Worm (Caenorhabditis elegans) whole organism, late embryonic: ENCODE data around the gene sre-26.

Experiments used
- ceh-45 ChIP-seq: fragments of 200-800 bp; sonication (Bioruptor generic); IDR thresholded peaks from 2 replicates; pipeline ENCODE4 v1.3.6; 2022; ENCODE audit warnings: missing genetic modification reagents, missing genetic modification characterization, missing compliant biosample characterization
- dmd-4 ChIP-seq: sonication (generic microtip); optimal IDR thresholded peaks from 2 replicates; lab custom pipeline; 2016; ENCODE audit warnings: borderline replicate concordance, missing genetic modification characterization, missing compliant biosample characterization
- fkh-10 ChIP-seq: fragments of 150-350 bp; optimal IDR thresholded peaks from 2 replicates; lab custom pipeline; 2014; ENCODE audit warnings: missing biosample characterization, missing genetic modification reagents, missing genetic modification characterization
- gmeb-2 ChIP-seq: sonication (generic microtip); optimal IDR thresholded peaks from 2 replicates; lab custom pipeline; 2016; ENCODE audit warnings: missing genetic modification characterization, inconsistent platforms, missing compliant biosample characterization
- hlh-30 ChIP-seq: sonication (generic microtip); optimal IDR thresholded peaks from 2 replicates; lab custom pipeline; 2017; ENCODE audit warnings: antibody characterized with exemption, missing genetic modification characterization, missing compliant biosample characterization; ENCODE audit not compliant: insufficient read depth
- lin-11 ChIP-seq: fragments of 200-800 bp; sonication (Bioruptor generic); optimal IDR thresholded peaks from 2 replicates; lab custom pipeline; 2018; ENCODE audit warnings: mild to moderate bottlenecking, missing genetic modification characterization, missing compliant biosample characterization
- mec-3 ChIP-seq: sonication (generic microtip); optimal IDR thresholded peaks from 2 replicates; lab custom pipeline; 2016; ENCODE audit warnings: borderline replicate concordance, missing genetic modification characterization, missing compliant biosample characterization
- nfya-1 ChIP-seq: sonication (generic microtip); optimal IDR thresholded peaks from 2 replicates; lab custom pipeline; 2017; ENCODE audit warnings: missing genetic modification characterization, mild to moderate bottlenecking, missing compliant biosample characterization, antibody characterized with exemption, moderate library complexity
- nhr-11 ChIP-seq: fragments of 150-350 bp; optimal IDR thresholded peaks from 2 replicates; lab custom pipeline; 2014; ENCODE audit warnings: missing biosample characterization, missing genetic modification characterization
- npax-4 ChIP-seq: sonication (generic microtip); optimal IDR thresholded peaks from 2 replicates; lab custom pipeline; 2016; ENCODE audit warnings: missing genetic modification characterization, missing compliant biosample characterization
- pha-2 ChIP-seq: sonication (generic microtip); optimal IDR thresholded peaks from 2 replicates; lab custom pipeline; 2017; ENCODE audit warnings: mild to moderate bottlenecking, missing genetic modification characterization, missing compliant biosample characterization
- tbx-2 ChIP-seq: sonication (generic microtip); optimal IDR thresholded peaks from 2 replicates; lab custom pipeline; 2016; ENCODE audit warnings: missing genetic modification characterization, missing compliant biosample characterization

- TF ChIP-seq lin-11 (tag; lab: Kevin White, UChicago) (no peak), nfya-1 (tag; lab: Kevin White, UChicago) (no peak), hlh-30 (tag; lab: Kevin White, UChicago) (no peak), fkh-10 (GFP tag; lab: Kevin White, UChicago) (no peak), gmeb-2 (no peak), dmd-4 (no peak), nhr-11 (tag; lab: Kevin White, UChicago) (no peak), ceh-45 (GFP tag; lab: Robert Waterston, UW) (no peak), pha-2 (tag; lab: Kevin White, UChicago) (no peak), npax-4 (no peak), tbx-2 (tag; lab: Kevin White, UChicago) (no peak), mec-3 (tag; lab: Kevin White, UChicago) (no peak)
These were observed 32.9 kb downstream of the sre-26 start for ce11 chrII:12387487-12387886.
